Worm (Caenorhabditis elegans): Measurements from ENCODE around the gene Y22D7AR.7.

DNA sequence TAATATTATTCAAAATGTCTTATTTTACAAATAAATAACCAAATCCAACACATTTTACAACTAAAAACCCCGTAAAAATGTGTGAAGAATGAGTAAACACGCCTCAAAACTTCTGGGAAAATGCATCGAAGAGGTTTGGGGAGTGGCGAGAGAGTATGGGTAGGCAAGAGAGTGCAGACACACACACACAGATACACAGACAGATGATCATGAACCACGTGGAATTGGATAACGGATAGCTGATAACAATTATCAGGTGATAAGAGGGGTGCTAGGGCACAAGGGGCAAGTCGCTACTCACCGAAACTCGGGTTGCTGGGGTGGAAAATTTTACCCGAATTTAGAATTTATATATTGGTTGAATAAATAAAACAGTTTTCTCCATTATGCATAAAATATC lies 5.6 kb downstream of the Y22D7AR.7 start:
- TF ChIP-seq hlh-1 (tag; optimal IDR thresholded peaks at IDR 0.05) (no peak), blmp-1 (tag; optimal IDR thresholded peaks at IDR 0.05) (no peak), mep-1 (tag; optimal IDR thresholded peaks at IDR 0.05) (no peak), ceh-39 (tag; optimal IDR thresholded peaks at IDR 0.05) (no peak), pha-4 (tag; optimal IDR thresholded peaks at IDR 0.05) (no peak), nhr-76 (tag; optimal IDR thresholded peaks at IDR 0.05) (no peak), M03D4.4 (tag; optimal IDR thresholded peaks at IDR 0.05) (no peak)

Measured in whole organism, mixed stage, embryonic.